Fruit fly (Drosophila melanogaster) whole organism, embryonic: ENCODE measurements around the gene kz.

ENCODE experiments used
- B-H2 ChIP-seq: fragments of 200-800 bp; sonication (Bioruptor generic); optimal IDR thresholded peaks from 2 replicates; lab custom pipeline; 2018; ENCODE audit warnings: missing biosample characterization, mild to moderate bottlenecking, missing genetic modification characterization
- CG10209 ChIP-seq: fragments of 200-800 bp; sonication (Bioruptor generic); optimal IDR thresholded peaks from 3 replicates; lab custom pipeline; 2017; ENCODE audit warnings: missing biosample characterization, mild to moderate bottlenecking, missing genetic modification characterization, missing genetic modification reagents
- CG10321 ChIP-seq: fragments of 200-800 bp; sonication (Bioruptor generic); IDR thresholded peaks from 2 replicates; pipeline ENCODE4 v1.3.6; 2022; ENCODE audit warnings: missing biosample characterization, missing genetic modification characterization
- CG10543 ChIP-seq: fragments of 200-800 bp; sonication (Bioruptor generic); optimal IDR thresholded peaks from 3 replicates; lab custom pipeline; 2017; ENCODE audit warnings: missing biosample characterization, mild to moderate bottlenecking, missing genetic modification characterization, moderate library complexity
- CG10654 ChIP-seq: fragments of 200-800 bp; sonication (Bioruptor generic); optimal IDR thresholded peaks from 2 replicates; lab custom pipeline; 2016; ENCODE audit warnings: missing biosample characterization, missing genetic modification characterization
- CG10959 ChIP-seq: fragments of 200-800 bp; sonication (Bioruptor generic); IDR thresholded peaks from 2 replicates; pipeline ENCODE4 v1.3.6; 2022; ENCODE audit warnings: missing biosample characterization, missing genetic modification characterization
- CG12155 ChIP-seq: fragments of 200-800 bp; sonication (Bioruptor generic); optimal IDR thresholded peaks from 3 replicates; lab custom pipeline; 2016; ENCODE audit warnings: missing biosample characterization, missing genetic modification characterization
- CG1603 ChIP-seq: fragments of 200-800 bp; sonication (Bioruptor generic); optimal IDR thresholded peaks from 2 replicates; lab custom pipeline; 2019; ENCODE audit warnings: missing biosample characterization, mild to moderate bottlenecking, missing genetic modification characterization, moderate library complexity
- CG16815 ChIP-seq: fragments of 200-800 bp; sonication (Bioruptor generic); optimal IDR thresholded peaks from 3 replicates; lab custom pipeline; 2017; ENCODE audit warnings: missing biosample characterization, mild to moderate bottlenecking, missing genetic modification characterization
- CG18262 ChIP-seq: fragments of 200-800 bp; optimal IDR thresholded peaks from 3 replicates; lab custom pipeline; 2019; ENCODE audit warnings: missing biosample characterization, mild to moderate bottlenecking, missing genetic modification characterization, moderate library complexity
- CG2116 ChIP-seq: fragments of 200-800 bp; sonication (Bioruptor generic); optimal IDR thresholded peaks from 3 replicates; lab custom pipeline; 2018; ENCODE audit warnings: missing biosample characterization, mild to moderate bottlenecking, missing genetic modification characterization
- CG2120 ChIP-seq: fragments of 200-800 bp; sonication (Bioruptor generic); optimal IDR thresholded peaks from 3 replicates; lab custom pipeline; 2016; ENCODE audit warnings: missing biosample characterization, missing genetic modification characterization
- CG2202 ChIP-seq: fragments of 200-800 bp; sonication (Bioruptor generic); optimal IDR thresholded peaks from 2 replicates; lab custom pipeline; 2018; ENCODE audit warnings: missing biosample characterization, mild to moderate bottlenecking, missing genetic modification characterization
- CG30020 ChIP-seq: fragments of 200-800 bp; optimal IDR thresholded peaks from 2 replicates; lab custom pipeline; 2019; ENCODE audit warnings: missing biosample characterization, mild to moderate bottlenecking, missing genetic modification characterization, moderate library complexity
- CG30431 ChIP-seq: fragments of 200-800 bp; sonication (Bioruptor generic); optimal IDR thresholded peaks from 2 replicates; lab custom pipeline; 2017; ENCODE audit warnings: missing biosample characterization, missing genetic modification characterization
- CG3065 ChIP-seq: fragments of 200-800 bp; sonication (Bioruptor generic); optimal IDR thresholded peaks from 2 replicates; lab custom pipeline; 2016; ENCODE audit warnings: missing biosample characterization, missing genetic modification characterization
- CG33557 ChIP-seq: fragments of 200-800 bp; sonication (Bioruptor generic); optimal IDR thresholded peaks from 2 replicates; lab custom pipeline; 2019; ENCODE audit warnings: missing biosample characterization, mild to moderate bottlenecking, missing genetic modification characterization, moderate library complexity
- CG34376 ChIP-seq: fragments of 200-800 bp; sonication (Bioruptor generic); optimal IDR thresholded peaks from 2 replicates; lab custom pipeline; 2018; ENCODE audit warnings: missing biosample characterization, mild to moderate bottlenecking, missing genetic modification characterization
- CG4404 ChIP-seq: fragments of 200-800 bp; sonication (Bioruptor generic); IDR thresholded peaks from 2 replicates; pipeline ENCODE4 v1.3.6; 2022; ENCODE audit warnings: missing biosample characterization, missing genetic modification characterization
- CG4820 ChIP-seq: fragments of 200-800 bp; sonication (Bioruptor generic); optimal IDR thresholded peaks from 3 replicates; lab custom pipeline; 2016; ENCODE audit warnings: missing biosample characterization, missing genetic modification characterization
- CG5180 ChIP-seq: fragments of 200-800 bp; sonication (Bioruptor generic); optimal IDR thresholded peaks from 3 replicates; lab custom pipeline; 2017; ENCODE audit warnings: missing biosample characterization, missing genetic modification characterization, mild to moderate bottlenecking, moderate library complexity, missing genetic modification reagents
- CG6272 ChIP-seq: fragments of 200-800 bp; sonication (Bioruptor generic); IDR thresholded peaks from 2 replicates; pipeline ENCODE4 v1.3.6; 2022; ENCODE audit warnings: missing biosample characterization, missing genetic modification characterization
- CG8089 ChIP-seq: fragments of 200-800 bp; sonication (Bioruptor generic); optimal IDR thresholded peaks from 3 replicates; lab custom pipeline; 2016; ENCODE audit warnings: missing biosample characterization, missing genetic modification characterization
- CG9876 ChIP-seq: fragments of 200-800 bp; sonication (Bioruptor generic); optimal IDR thresholded peaks from 2 replicates; lab custom pipeline; 2016; ENCODE audit warnings: missing biosample characterization, missing genetic modification characterization
- D19A ChIP-seq: fragments of 200-800 bp; optimal IDR thresholded peaks from 3 replicates; lab custom pipeline; 2019; ENCODE audit warnings: missing biosample characterization, mild to moderate bottlenecking, missing genetic modification characterization, moderate library complexity
- Drgx ChIP-seq: fragments of 200-800 bp; sonication (Bioruptor generic); IDR thresholded peaks from 2 replicates; pipeline ENCODE4 v1.3.6; 2022; ENCODE audit warnings: missing biosample characterization, missing genetic modification characterization
- Gug ChIP-seq: fragments of 200-800 bp; sonication (Bioruptor generic); IDR thresholded peaks from 4 replicates; pipeline ENCODE4 v1.3.6; 2022; ENCODE audit warnings: missing biosample characterization, missing genetic modification characterization
- HLH54F ChIP-seq: fragments of 200-800 bp; sonication (Bioruptor generic); optimal IDR thresholded peaks from 3 replicates; lab custom pipeline; 2016; ENCODE audit warnings: missing biosample characterization, missing genetic modification characterization
- Hmr ChIP-seq: fragments of 200-800 bp; sonication (Bioruptor generic); optimal IDR thresholded peaks from 3 replicates; lab custom pipeline; 2017; ENCODE audit warnings: mild to moderate bottlenecking, missing biosample characterization, missing genetic modification reagents, missing genetic modification characterization
- Hr3 ChIP-seq: fragments of 200-800 bp; sonication (Bioruptor generic); optimal IDR thresholded peaks from 3 replicates; lab custom pipeline; 2016; ENCODE audit warnings: missing biosample characterization, missing genetic modification characterization
- Mad ChIP-seq: fragments of 200-800 bp; sonication (Bioruptor generic); optimal IDR thresholded peaks from 2 replicates; lab custom pipeline; 2016; ENCODE audit warnings: missing biosample characterization, missing genetic modification characterization
- Med ChIP-seq: fragments of 200-800 bp; sonication (Bioruptor generic); peaks from one replicate; lab custom pipeline; 2016; ENCODE audit warnings: missing biosample characterization, missing genetic modification characterization, mild to moderate bottlenecking, inconsistent platforms, moderate library complexity
- Nf-YB ChIP-seq: fragments of 200-800 bp; sonication (Bioruptor generic); optimal IDR thresholded peaks from 3 replicates; lab custom pipeline; 2019; ENCODE audit warnings: missing biosample characterization, mild to moderate bottlenecking, missing genetic modification characterization, moderate library complexity
- NfI ChIP-seq: fragments of 200-800 bp; sonication (Bioruptor generic); optimal IDR thresholded peaks from 3 replicates; lab custom pipeline; 2018; ENCODE audit warnings: missing biosample characterization, mild to moderate bottlenecking, missing genetic modification characterization, moderate library complexity
- Pdp1 ChIP-seq, 2 experiments: fragments of 200-800 bp; sonication (Bioruptor generic); optimal IDR thresholded peaks; 3 replicates each; lab custom pipeline; 2016; ENCODE audit warnings: missing biosample characterization in 2 of 2, missing genetic modification characterization in 2 of 2, mild to moderate bottlenecking in 1 of 2, moderate library complexity in 1 of 2
- Spps ChIP-seq: fragments of 200-800 bp; sonication (Bioruptor generic); optimal IDR thresholded peaks from 2 replicates; lab custom pipeline; 2018; ENCODE audit warnings: missing biosample characterization, mild to moderate bottlenecking, missing genetic modification characterization
- Sry-β ChIP-seq: fragments of 200-800 bp; sonication (Bioruptor generic); optimal IDR thresholded peaks from 2 replicates; lab custom pipeline; 2018; ENCODE audit warnings: missing biosample characterization, mild to moderate bottlenecking, missing genetic modification characterization, moderate library complexity
- TFAM ChIP-seq: fragments of 200-800 bp; sonication (Bioruptor generic); optimal IDR thresholded peaks from 2 replicates; lab custom pipeline; 2017; ENCODE audit warnings: missing biosample characterization, missing genetic modification characterization, inconsistent platforms
- chn ChIP-seq: fragments of 200-800 bp; sonication (Bioruptor generic); optimal IDR thresholded peaks from 2 replicates; lab custom pipeline; 2016; ENCODE audit warnings: missing biosample characterization, missing genetic modification characterization
- crp ChIP-seq, 2 experiments: fragments of 200-800 bp; sonication (Bioruptor generic); optimal IDR thresholded peaks; 2 replicates in 1 of 2; 3 replicates in 1 of 2; lab custom pipeline; 2017; ENCODE audit warnings: missing biosample characterization in 2 of 2, missing genetic modification characterization in 2 of 2, mild to moderate bottlenecking in 1 of 2, moderate library complexity in 1 of 2
- fd102C ChIP-seq: fragments of 200-800 bp; sonication (Bioruptor generic); optimal IDR thresholded peaks from 2 replicates; lab custom pipeline; 2018; ENCODE audit warnings: missing biosample characterization, mild to moderate bottlenecking, missing genetic modification characterization, moderate library complexity
- gfzf ChIP-seq: fragments of 200-800 bp; sonication (Bioruptor generic); optimal IDR thresholded peaks from 2 replicates; lab custom pipeline; 2016; ENCODE audit warnings: missing biosample characterization, mild to moderate bottlenecking, missing genetic modification characterization, moderate library complexity
- grau ChIP-seq: fragments of 200-800 bp; optimal IDR thresholded peaks from 3 replicates; lab custom pipeline; 2019; ENCODE audit warnings: missing biosample characterization, mild to moderate bottlenecking, missing genetic modification characterization, moderate library complexity
- lbe ChIP-seq: fragments of 200-800 bp; sonication (Bioruptor generic); optimal IDR thresholded peaks from 2 replicates; lab custom pipeline; 2016; ENCODE audit warnings: missing biosample characterization, mild to moderate bottlenecking, missing genetic modification characterization
- mam ChIP-seq: fragments of 200-800 bp; sonication (Bioruptor generic); optimal IDR thresholded peaks from 3 replicates; lab custom pipeline; 2016; ENCODE audit warnings: missing biosample characterization, missing genetic modification characterization
- pnt ChIP-seq: fragments of 200-800 bp; sonication (Bioruptor generic); optimal IDR thresholded peaks from 3 replicates; lab custom pipeline; 2016; ENCODE audit warnings: missing biosample characterization, missing genetic modification characterization
- rib ChIP-seq: fragments of 200-800 bp; sonication (Bioruptor generic); IDR thresholded peaks from 2 replicates; pipeline ENCODE4 v1.3.6; 2022; ENCODE audit warnings: missing biosample characterization, missing genetic modification characterization
- slou ChIP-seq: fragments of 200-800 bp; sonication (Bioruptor generic); optimal IDR thresholded peaks from 3 replicates; lab custom pipeline; 2016; ENCODE audit warnings: missing biosample characterization, missing genetic modification characterization
- sob ChIP-seq: fragments of 200-800 bp; sonication (Bioruptor generic); IDR thresholded peaks from 2 replicates; pipeline ENCODE4 v1.3.6; 2022; ENCODE audit warnings: missing biosample characterization, missing genetic modification characterization
- ssp ChIP-seq: fragments of 200-800 bp; sonication (Bioruptor generic); IDR thresholded peaks from 2 replicates; pipeline ENCODE4 v1.3.6; 2022; ENCODE audit warnings: missing biosample characterization, missing genetic modification characterization

kz gene

DNA sequence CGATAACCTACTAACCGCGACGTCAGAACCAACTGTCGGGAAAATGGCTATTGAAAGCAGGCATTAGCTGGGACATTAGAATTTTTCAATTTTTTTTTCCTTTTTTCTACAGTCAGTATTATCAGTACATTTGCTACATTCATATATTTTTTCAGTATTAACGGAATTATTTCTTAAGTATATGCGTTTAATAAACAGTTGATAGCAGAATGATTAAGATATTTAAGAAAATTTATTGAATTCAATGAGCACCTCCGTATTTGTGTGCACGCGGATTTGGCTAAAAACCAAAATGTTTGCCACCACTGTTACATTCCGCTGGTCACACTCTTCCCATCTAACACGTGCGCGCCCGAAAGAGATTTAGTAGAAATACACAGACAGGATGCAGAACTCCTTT lies 20.7 kb upstream of the kz start, which contains the start of the genes temp and CG3071 (continued):
- peak; percentile 65 for TF ChIP-seq CG16815
- TF ChIP-seq slou (GFP tag; lab: Kevin White, UChicago): peak; percentile 48
- TF ChIP-seq ssp (GFP tag; lab: Robert Waterston, UW): peak; percentile 62
- peak; percentile 68 for TF ChIP-seq B-H2
- TF ChIP-seq grau (tag; lab: Kevin White, UChicago): peak; percentile 73
- peak; percentile 79 for TF ChIP-seq CG10543 (GFP tag; lab: Kevin White, UChicago)
- peak; percentile 44 for TF ChIP-seq CG4820
- peak; percentile 19 for TF ChIP-seq CG30431 (GFP tag; lab: Kevin White, UChicago)
- TF ChIP-seq CG5180 (GFP tag; lab: Kevin White, UChicago): peak; percentile 6
- peak; percentile 19 for TF ChIP-seq D19A (tag; lab: Kevin White, UChicago)
- peak; percentile 65 for TF ChIP-seq CG12155 (GFP tag; lab: Kevin White, UChicago)
- peak; percentile 42 for TF ChIP-seq CG10209
- TF ChIP-seq Nf-YB (GFP tag; lab: Kevin White, UChicago): peak; percentile 34
- TF ChIP-seq NfI (GFP tag; lab: Kevin White, UChicago): peak; percentile 54
- peak; percentile 9 for TF ChIP-seq lbe (GFP tag; lab: Kevin White, UChicago)
- peak; percentile 69 for TF ChIP-seq CG2116 (GFP tag; lab: Kevin White, UChicago)
- no peak for TF ChIP-seq CG10959
- peak; percentile 5 for TF ChIP-seq Spps
- TF ChIP-seq Sry-β (GFP tag; lab: Kevin White, UChicago): peak; percentile 99
- TF ChIP-seq CG2202 (tag; lab: Kevin White, UChicago): peak; percentile 6
- TF ChIP-seq Drgx (GFP tag; lab: Robert Waterston, UW): 0 out of 2 replicates have a peak, but pooled peaks have one; percentile 26
- TF ChIP-seq sob (GFP tag; lab: Robert Waterston, UW): peak; percentile 52
- TF ChIP-seq gfzf (GFP tag; lab: Kevin White, UChicago): peak; percentile 64
- peak; percentile 61 for TF ChIP-seq CG18262
- TF ChIP-seq CG30020 (tag; lab: Kevin White, UChicago): peak; percentile 66
- peak; percentile 67 for TF ChIP-seq chn (GFP tag; lab: Kevin White, UChicago)
- peak; percentile 58 for TF ChIP-seq pnt (GFP tag; lab: Kevin White, UChicago)
- TF ChIP-seq CG33557 (GFP tag; lab: Kevin White, UChicago): no peak
- TF ChIP-seq Gug (GFP tag; lab: Robert Waterston, UW): peak; percentile 54; the same call in 2 of the 4 replicates
- peak; percentile 80 for TF ChIP-seq mam (GFP tag; lab: Kevin White, UChicago)
- TF ChIP-seq CG8089 (GFP tag; lab: Kevin White, UChicago): peak; percentile 7
- peak; percentile 9 for TF ChIP-seq CG10654 (GFP tag; lab: Kevin White, UChicago)
- peak; percentile 56 for TF ChIP-seq CG6272 (GFP tag; lab: Robert Waterston, UW)
- peak; percentile 8 for TF ChIP-seq CG3065
- peak; percentile 66 for TF ChIP-seq CG4404
- peak; percentile 24 for TF ChIP-seq CG9876 (GFP tag; lab: Kevin White, UChicago)
- peak; percentile 16 for TF ChIP-seq Mad (GFP tag; lab: Kevin White, UChicago)
- peak; percentile 51 to 56 for TF ChIP-seq Pdp1 (GFP tag; optimal IDR thresholded peaks at IDR 0.05; lab: Kevin White, UChicago)
- peak; percentile 63 for TF ChIP-seq Hmr (GFP tag; lab: Kevin White, UChicago)
- TF ChIP-seq crp (GFP tag; optimal IDR thresholded peaks at IDR 0.05; lab: Kevin White, UChicago): peak; percentile 42 to 83
- 0 out of 2 replicates have a peak, but pooled peaks have one; percentile 39 for TF ChIP-seq rib (GFP tag; lab: Robert Waterston, UW)
- no peak for TF ChIP-seq TFAM (GFP tag; lab: Kevin White, UChicago)
- TF ChIP-seq CG10321 (GFP tag; lab: Robert Waterston, UW): no peak
- no peak for TF ChIP-seq CG1603 (tag; lab: Kevin White, UChicago)
- TF ChIP-seq Med (GFP tag; lab: Kevin White, UChicago): peak; percentile 88
- TF ChIP-seq CG34376 (GFP tag; lab: Kevin White, UChicago): peak; percentile 64
- TF ChIP-seq HLH54F (GFP tag; lab: Kevin White, UChicago): peak; percentile 68
- no peak for TF ChIP-seq fd102C (GFP tag; lab: Kevin White, UChicago)
- TF ChIP-seq CG2120 (GFP tag; lab: Kevin White, UChicago): peak; percentile 88
- peak; percentile 72 for TF ChIP-seq Hr3 (GFP tag; lab: Kevin White, UChicago)
